Worm (Caenorhabditis elegans): ENCODE data around the gene F56C4.1.
"Not testable (repeated sequence)": the region's sequence is repeated elsewhere in the genome, so short reads cannot be mapped to it uniquely, and the experiment has no call there.

Gene F56C4.1

DNA sequence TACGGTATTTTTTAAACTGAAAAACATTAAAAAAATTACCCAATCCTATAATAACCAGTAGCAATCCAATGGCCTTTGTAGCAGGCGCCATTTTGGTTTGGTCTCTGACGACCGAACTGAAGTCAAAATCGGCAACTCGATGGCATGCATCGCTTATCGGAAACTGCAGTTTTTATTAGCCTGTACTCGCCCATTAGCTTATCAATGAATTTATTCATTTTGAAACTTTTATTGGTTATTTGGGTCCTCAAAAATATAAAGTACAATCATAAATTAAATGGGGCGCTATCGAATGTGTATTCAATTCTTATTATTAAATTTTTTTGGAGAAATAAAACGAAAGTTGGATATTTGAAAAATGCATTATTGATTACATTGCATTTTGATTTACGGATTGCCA lies 8.0 kb upstream of the F56C4.1 start, which contains the start of gene R09H10.5:
TSS of gene R09H10.5 (minus strand) at position 106 of the 400 bp plus-strand sequence.
- TF ChIP-seq him-1 (tag; optimal IDR thresholded peaks at IDR 0.05) (no peak), W03F9.2 (tag; optimal IDR thresholded peaks at IDR 0.05) (no peak), dao-5 (tag; optimal IDR thresholded peaks at IDR 0.05) (no peak)

DNA sequence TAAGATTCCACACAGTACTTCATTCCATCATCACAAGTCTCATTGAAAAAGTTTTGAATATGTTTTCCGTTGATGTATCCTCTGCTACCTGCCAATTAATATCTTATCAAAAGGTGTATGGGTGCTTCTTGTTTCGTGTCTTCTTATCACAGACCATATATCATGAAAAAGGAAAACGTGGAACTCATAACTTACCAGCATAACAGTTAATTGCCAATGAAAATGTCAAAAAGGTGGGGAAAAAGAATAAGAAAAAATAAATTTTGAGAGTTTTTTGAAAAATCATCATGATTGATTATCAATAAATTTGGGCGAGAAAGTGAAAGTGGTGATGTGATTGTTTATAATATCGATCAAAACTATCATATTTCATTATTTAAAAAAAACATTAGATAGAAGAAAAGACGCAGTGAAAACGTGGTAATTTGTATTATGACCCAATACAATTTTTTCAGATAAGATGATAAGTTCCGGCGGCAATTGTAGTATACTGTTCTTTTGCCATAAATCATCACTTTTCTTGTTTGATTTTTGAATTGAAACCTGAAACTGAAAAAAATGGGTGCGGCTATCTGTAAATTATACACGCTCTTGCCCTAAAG lies 5.7 kb upstream of the F56C4.1 start, which contains the start of gene F56C4.4:
TSS of gene F56C4.4 (minus strand) at position 315 of the 602 bp plus-strand sequence.
- TF ChIP-seq him-1 (tag; optimal IDR thresholded peaks at IDR 0.05): no peak
- no peak for TF ChIP-seq W03F9.2 (tag; optimal IDR thresholded peaks at IDR 0.05)
- TF ChIP-seq dao-5 (tag; optimal IDR thresholded peaks at IDR 0.05): no peak

DNA sequence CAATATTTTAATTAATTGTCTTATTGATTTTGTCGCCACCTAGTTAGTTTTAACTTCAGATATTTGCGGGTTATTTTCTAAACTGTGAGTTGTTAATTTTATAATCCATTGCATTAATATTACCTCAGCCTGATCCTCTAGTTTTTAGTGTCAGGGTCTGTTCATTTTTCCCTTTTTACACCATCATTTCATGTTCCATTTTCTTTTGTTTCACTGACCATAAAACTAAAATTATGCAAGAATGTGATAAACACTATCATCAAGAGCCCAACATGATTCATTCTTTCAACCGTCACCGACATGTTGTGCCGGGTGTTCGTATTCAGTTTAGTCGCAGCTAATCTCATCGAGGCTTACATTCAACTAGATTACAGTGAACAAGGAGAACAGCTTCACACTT lies 2.2 kb downstream of the F56C4.1 start, which contains the start of gene F56C4.2:
TSS of gene F56C4.2 (plus strand) at position 301 of the 400 bp plus-strand sequence.
- TF ChIP-seq W03F9.2 (tag; optimal IDR thresholded peaks at IDR 0.05) (no peak), dao-5 (tag; optimal IDR thresholded peaks at IDR 0.05) (no peak), him-1 (tag; optimal IDR thresholded peaks at IDR 0.05) (no peak)

DNA sequence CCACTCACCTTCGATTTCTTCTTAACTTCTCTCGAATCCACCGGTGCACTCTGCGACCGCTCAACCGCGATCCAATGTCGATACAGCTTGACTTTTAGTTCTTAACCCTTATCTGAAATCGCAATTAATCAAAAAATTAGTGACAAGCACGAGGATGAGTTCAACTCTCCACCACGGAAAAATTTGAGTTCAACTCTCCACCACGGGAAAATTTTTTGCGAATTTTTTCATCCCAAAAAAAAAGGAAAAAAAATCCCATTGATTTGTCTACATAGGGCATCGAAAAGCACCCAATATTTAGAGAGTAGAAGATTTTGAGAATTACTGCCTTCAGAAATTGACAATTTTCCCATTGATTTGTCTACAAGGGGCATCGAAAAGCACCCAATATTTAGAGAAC lies 17.3 kb downstream of the F56C4.1 start, which contains the start of gene glb-19:
TSS of gene glb-19 (minus strand) at position 101 of the 400 bp plus-strand sequence.
- not testable (repeated sequence) for TF ChIP-seq dao-5, W03F9.2, him-1 (tag; optimal IDR thresholded peaks at IDR 0.05)

DNA sequence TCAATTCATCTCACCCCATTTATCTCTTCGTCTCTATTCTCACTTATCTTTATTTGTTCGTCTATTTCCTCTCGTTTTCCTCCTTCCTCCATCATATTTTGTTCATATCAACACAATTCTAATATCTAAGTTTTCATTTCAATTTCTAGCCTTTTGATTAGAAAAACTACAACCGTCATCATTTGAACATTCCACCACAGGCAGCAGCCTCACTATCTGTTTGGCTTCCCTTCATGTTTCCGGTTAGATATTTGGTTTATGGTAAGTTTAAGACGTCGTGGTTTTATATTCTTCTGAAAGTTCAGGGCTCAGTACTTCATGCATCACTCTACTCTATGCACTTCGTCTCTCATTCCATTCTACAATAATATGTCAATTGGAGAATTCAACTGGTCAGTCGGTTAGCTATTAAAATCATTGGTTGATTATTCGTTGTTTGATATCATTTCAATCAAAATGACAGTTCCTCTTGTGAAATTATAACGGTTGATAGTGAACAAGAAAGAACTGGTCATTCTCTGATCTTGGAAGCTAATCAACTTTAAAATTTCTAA lies 20.1 kb downstream of the F56C4.1 start, which contains the start of gene K08C7.1:
TSS of gene K08C7.1 (plus strand) at position 43 of the 554 bp plus-strand sequence.
- TF ChIP-seq dao-5 (tag; optimal IDR thresholded peaks at IDR 0.05) (no peak), him-1 (tag; optimal IDR thresholded peaks at IDR 0.05) (no peak), W03F9.2 (tag; optimal IDR thresholded peaks at IDR 0.05) (no peak)

DNA sequence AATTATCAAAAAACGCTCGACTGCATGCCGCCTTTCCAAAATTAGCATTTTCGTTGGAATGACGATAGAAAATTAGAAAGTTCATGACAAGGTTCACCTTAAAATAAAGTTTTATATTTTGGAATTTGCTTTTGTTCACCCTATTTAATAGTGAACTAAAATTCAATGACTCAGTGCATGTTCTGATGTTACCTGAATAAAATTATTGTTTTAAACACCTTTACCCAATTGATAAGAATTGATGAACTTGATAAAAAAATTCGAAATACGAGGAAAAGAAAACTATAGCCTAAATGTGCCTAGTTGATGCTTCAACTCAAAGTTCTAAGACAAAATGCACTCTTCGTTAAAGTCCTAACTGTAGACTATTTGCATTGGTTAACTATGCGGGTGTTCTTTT lies 24.3 kb downstream of the F56C4.1 start:
- TF ChIP-seq him-1 (tag; optimal IDR thresholded peaks at IDR 0.05): no peak
- TF ChIP-seq dao-5 (tag; optimal IDR thresholded peaks at IDR 0.05): no peak
- TF ChIP-seq W03F9.2 (tag; optimal IDR thresholded peaks at IDR 0.05): no peak

DNA sequence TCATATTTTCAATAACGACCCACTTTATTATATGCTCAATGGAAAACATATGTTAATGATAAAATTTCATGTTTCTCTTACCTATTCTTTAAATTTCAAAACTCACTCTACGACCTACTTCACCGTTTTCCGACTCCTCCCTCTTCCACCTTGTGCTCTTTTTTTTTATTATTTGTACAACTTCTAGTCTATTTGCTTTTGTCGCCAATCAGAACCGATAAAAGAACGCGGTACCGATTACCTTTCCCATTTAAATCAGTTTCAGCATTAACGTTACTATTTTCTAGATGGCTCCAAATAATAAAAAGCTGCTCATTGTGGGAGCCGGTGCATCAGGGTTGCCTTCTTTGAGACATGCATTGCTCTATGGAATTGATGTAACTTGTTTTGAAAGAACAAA lies 25.0 kb downstream of the F56C4.1 start, which contains the start of gene fmo-1:
TSS of gene fmo-1 (plus strand) at position 98 of the 400 bp plus-strand sequence.
- no peak for TF ChIP-seq dao-5 (tag; optimal IDR thresholded peaks at IDR 0.05)
- no peak for TF ChIP-seq W03F9.2 (tag; optimal IDR thresholded peaks at IDR 0.05)
- TF ChIP-seq him-1 (tag; optimal IDR thresholded peaks at IDR 0.05): no peak

DNA sequence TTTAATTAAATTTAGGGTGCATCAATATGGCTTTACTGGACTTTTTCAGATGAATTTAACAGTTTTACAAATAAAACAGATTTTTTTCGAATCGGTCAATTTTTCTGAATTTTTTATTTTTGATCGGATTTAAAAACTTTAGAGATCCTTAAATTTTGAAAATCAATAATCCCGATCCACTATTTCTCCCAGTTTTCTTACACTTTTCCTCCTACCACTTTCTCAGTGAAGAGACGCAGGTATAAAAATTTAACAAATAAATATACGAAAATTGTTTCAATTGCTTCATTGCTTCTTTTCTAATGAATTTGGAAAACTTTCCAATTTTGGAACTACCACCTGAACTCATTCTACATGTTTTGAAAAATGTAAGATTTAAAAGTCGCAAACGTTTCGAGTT lies 27.4 kb downstream of the F56C4.1 start, which contains the start of gene K08C7.7:
TSS of gene K08C7.7 (plus strand) at position 301 of the 400 bp plus-strand sequence.
- TF ChIP-seq him-1 (tag; optimal IDR thresholded peaks at IDR 0.05) (no peak), dao-5 (tag; optimal IDR thresholded peaks at IDR 0.05) (no peak), W03F9.2 (tag; optimal IDR thresholded peaks at IDR 0.05) (no peak)

DNA sequence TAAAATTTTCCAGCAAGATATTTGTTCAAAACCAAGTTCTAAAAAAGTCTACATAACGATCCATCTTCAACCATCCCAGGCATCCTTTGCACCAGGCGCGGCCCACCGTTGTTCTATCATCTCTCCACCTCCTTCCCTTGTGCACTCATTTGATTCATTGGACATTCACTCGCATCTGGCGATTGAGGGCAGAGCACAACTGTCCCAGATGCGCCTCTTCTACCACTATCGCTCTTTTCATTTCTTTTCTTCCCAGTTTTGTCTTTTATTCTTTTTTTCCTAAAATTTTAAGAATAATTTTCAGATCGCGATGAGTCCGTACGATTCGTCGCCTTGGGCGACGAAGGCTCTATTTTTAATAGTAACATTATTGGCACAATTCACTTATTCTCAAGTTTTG lies 29.8 kb downstream of the F56C4.1 start, which contains the start of gene epi-1:
TSS of gene epi-1 (plus strand) at position 301 of the 400 bp plus-strand sequence.
- TF ChIP-seq him-1 (tag; optimal IDR thresholded peaks at IDR 0.05) (no peak), W03F9.2 (tag; optimal IDR thresholded peaks at IDR 0.05) (no peak), dao-5 (tag; optimal IDR thresholded peaks at IDR 0.05) (no peak)

DNA sequence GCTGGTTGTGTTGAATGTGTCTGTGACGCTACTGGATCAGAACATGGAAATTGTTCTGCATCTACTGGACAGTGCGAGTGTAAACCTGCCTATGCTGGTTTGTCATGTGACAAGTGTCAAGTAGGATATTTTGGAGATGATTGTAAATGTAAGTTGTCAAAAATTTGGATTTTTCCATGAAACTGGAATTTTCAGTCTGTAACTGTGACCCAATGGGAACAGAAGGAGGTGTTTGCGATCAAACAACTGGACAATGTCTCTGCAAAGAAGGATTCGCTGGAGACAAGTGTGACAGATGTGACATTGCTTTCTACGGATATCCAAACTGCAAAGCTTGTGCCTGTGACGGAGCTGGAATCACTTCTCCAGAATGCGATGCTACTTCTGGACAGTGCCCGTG lies 31.8 kb downstream of the F56C4.1 start:
- TF ChIP-seq him-1 (tag; optimal IDR thresholded peaks at IDR 0.05): no peak
- TF ChIP-seq dao-5 (tag; optimal IDR thresholded peaks at IDR 0.05): no peak
- TF ChIP-seq W03F9.2 (tag; optimal IDR thresholded peaks at IDR 0.05): no peak

DNA sequence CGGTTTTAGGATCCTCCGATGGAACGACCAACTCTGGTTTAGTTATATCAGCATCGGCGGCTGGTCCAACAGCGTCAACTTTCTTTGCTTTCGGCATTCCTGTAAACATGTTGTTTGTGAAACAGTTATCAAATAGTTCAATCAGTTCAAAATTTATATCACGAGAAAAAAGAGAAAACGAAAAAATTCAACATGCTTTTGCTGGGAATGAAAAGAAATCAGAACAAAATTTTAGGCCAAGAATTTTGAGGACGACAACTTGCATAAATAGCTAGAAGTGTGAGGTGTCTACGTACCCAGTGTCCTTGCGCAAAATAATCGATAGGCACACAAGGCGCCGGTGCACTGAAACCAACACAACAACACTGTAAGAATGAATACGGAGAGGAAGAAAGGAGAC lies 43.6 kb downstream of the F56C4.1 start, which contains the start of gene K08C7.4:
TSS of gene K08C7.4 (minus strand) at position 101 of the 400 bp plus-strand sequence.
- TF ChIP-seq W03F9.2 (tag; optimal IDR thresholded peaks at IDR 0.05) (no peak), dao-5 (tag; optimal IDR thresholded peaks at IDR 0.05) (no peak), him-1 (tag; optimal IDR thresholded peaks at IDR 0.05) (no peak)

DNA sequence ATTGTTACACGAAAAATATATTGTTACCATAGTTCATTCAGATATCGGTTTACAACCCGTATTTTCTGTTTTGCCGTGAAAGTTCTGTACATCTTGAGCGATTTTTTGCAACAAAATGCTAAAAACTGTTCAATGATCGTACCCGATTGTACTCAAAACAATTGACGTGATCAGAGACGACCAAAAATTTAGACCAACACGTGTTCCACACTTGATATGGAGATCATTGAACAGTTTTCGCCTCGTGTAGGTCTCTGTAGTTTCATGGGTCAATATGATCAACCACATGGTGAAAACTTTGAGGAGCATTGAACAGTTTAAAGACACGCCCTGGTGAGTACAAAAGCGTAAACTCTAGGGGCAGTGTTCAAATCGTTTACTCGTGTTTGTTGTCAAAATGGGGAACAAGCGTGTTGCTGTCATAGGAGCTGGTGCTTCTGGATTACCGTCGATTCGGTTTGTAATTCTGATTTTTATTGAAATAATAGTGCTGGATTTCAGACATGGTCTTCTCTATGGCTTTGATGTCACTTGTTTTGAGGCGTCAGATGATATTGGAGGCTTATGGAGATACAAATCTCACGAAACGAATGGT lies 45.5 kb downstream of the F56C4.1 start, which contains the start of gene fmo-2:
TSS of gene fmo-2 (plus strand) at position 370 of the 595 bp plus-strand sequence.
- no peak for TF ChIP-seq dao-5 (tag; optimal IDR thresholded peaks at IDR 0.05)
- TF ChIP-seq W03F9.2 (tag; optimal IDR thresholded peaks at IDR 0.05): no peak
- no peak for TF ChIP-seq him-1 (tag; optimal IDR thresholded peaks at IDR 0.05)

DNA sequence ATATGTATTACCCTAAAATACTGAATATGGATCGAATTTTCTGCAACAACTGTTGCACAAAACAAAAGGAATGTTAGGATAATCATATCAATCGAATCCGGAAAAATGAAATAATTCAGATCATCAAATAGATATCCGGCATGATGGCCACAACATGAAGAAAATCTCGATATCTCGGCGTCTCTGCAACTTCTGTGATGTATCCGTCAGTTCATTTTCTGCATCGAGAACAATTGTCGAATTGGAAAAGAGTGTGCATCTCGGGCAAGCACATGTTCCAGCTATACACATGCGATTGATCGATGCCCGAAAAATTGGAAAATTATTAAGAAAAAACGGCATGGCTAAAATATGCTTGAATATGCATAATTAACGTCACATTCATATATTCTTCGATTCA lies 49.0 kb downstream of the F56C4.1 start, which contains the start of the genes K08C7.6 and R102.1:
TSS of gene K08C7.6 (minus strand) at position 101 of the 400 bp plus-strand sequence.
TSS of gene R102.1 (plus strand) at position 291 of the 400 bp plus-strand sequence.
- TF ChIP-seq W03F9.2 (tag; optimal IDR thresholded peaks at IDR 0.05): no peak
